Worm (Caenorhabditis elegans): ENCODE data around the gene ggtb-1.

The ggtb-1 gene

ce11 chrIII:7142172-7142601 is 8.6 kb downstream of the ggtb-1 start (continued):
- TF ChIP-seq daf-19 (GFP tag; conservative IDR thresholded peaks at IDR 0.05) (0 out of 2 replicates have a peak, but pooled peaks have one; percentile 56), set-16 (GFP tag; IDR thresholded peaks at IDR 0.05) (no peak), F49E8.2 (tag; optimal IDR thresholded peaks at IDR 0.05; ENCODE audit: borderline replicate concordance) (peak; percentile 68), saeg-2 (GFP tag; IDR thresholded peaks at IDR 0.05) (no peak), snpc-4 (tag; optimal IDR thresholded peaks at IDR 0.05) (peak; percentile 81), mdt-29 (GFP tag; IDR thresholded peaks at IDR 0.05) (peak; percentile 55), T20F7.1 (GFP tag; optimal IDR thresholded peaks at IDR 0.05) (no peak), zip-11 (GFP tag; IDR thresholded peaks at IDR 0.05) (no peak), cey-2 (tag; optimal IDR thresholded peaks at IDR 0.05; ENCODE audit: borderline replicate concordance, insufficient read depth) (no peak), sdz-12 (GFP tag; optimal IDR thresholded peaks at IDR 0.05) (no peak), lin-15B (tag; optimal IDR thresholded peaks at IDR 0.05) (no peak), nhr-11 (tag; optimal IDR thresholded peaks at IDR 0.05) (no peak), dve-1 (tag; optimal IDR thresholded peaks at IDR 0.05; ENCODE audit: insufficient read depth) (peak; percentile 51), ZK546.5 (tag; optimal IDR thresholded peaks at IDR 0.05) (no peak), ceh-20 (GFP tag; IDR thresholded peaks at IDR 0.05) (no peak), F26F4.8 (GFP tag; conservative IDR thresholded peaks at IDR 0.05) (no peak), T26A8.4 (GFP tag; IDR thresholded peaks at IDR 0.05) (peak; percentile 91), daf-16 (GFP tag; optimal IDR thresholded peaks at IDR 0.05) (peak in 1 of 2 experiments; percentile 9), daf-16 (tag; optimal IDR thresholded peaks at IDR 0.05) (peak; percentile 59), Y105C5A.15 (GFP tag; IDR thresholded peaks at IDR 0.05) (0 out of 2 replicates have a peak, but pooled peaks have one; percentile 58), egl-43 (GFP tag; IDR thresholded peaks at IDR 0.05) (no peak), hmg-1.1 (GFP tag; IDR thresholded peaks at IDR 0.05) (no peak), nhr-111 (GFP tag; optimal IDR thresholded peaks at IDR 0.05) (peak; percentile 27), unc-62 (GFP tag; optimal IDR thresholded peaks at IDR 0.05 in 1 of 2) (peak in 1 of 2 experiments; percentile 28), unc-62 (tag; optimal IDR thresholded peaks at IDR 0.05) (no peak), nhr-48 (tag; optimal IDR thresholded peaks at IDR 0.05) (peak; percentile 35), gei-8 (GFP tag; optimal IDR thresholded peaks at IDR 0.05) (no peak), Y48G9A.11 (GFP tag; IDR thresholded peaks at IDR 0.05) (peak; percentile 68; the same call in 1 of the 2 replicates), egl-27 (tag; optimal IDR thresholded peaks at IDR 0.05) (no peak), hlh-11 (tag; optimal IDR thresholded peaks at IDR 0.05) (peak; percentile 40), nhr-76 (tag; optimal IDR thresholded peaks at IDR 0.05) (no peak), snpc-1.2 (GFP tag; IDR thresholded peaks at IDR 0.05) (peak; percentile 71)

ce11 chrIII:7144749-7145148 is 11.2 kb downstream of the ggtb-1 start, which contains the start of gene glr-2:
Gene glr-2 (minus strand): TSS chrIII:7144959.
- TF ChIP-seq Y5F2A.4 (GFP tag; optimal IDR thresholded peaks at IDR 0.05): no peak
- TF ChIP-seq nhr-6 (tag; optimal IDR thresholded peaks at IDR 0.05): no peak
- no peak for TF ChIP-seq nhr-76 (tag; optimal IDR thresholded peaks at IDR 0.05)
- TF ChIP-seq Y48G9A.11 (GFP tag; IDR thresholded peaks at IDR 0.05): no peak
- TF ChIP-seq zip-11 (GFP tag; IDR thresholded peaks at IDR 0.05): no peak
- no peak for TF ChIP-seq saeg-2 (GFP tag; IDR thresholded peaks at IDR 0.05)
- no peak for TF ChIP-seq ztf-7 (tag; optimal IDR thresholded peaks at IDR 0.05)
- TF ChIP-seq F44E2.7 (GFP tag; IDR thresholded peaks at IDR 0.05): no peak
- TF ChIP-seq T26A8.4 (GFP tag; IDR thresholded peaks at IDR 0.05): no peak
- TF ChIP-seq spr-1 (tag; optimal IDR thresholded peaks at IDR 0.05): no peak
- no peak for TF ChIP-seq F49E8.2 (tag; optimal IDR thresholded peaks at IDR 0.05; ENCODE audit: borderline replicate concordance)
- TF ChIP-seq dmd-9 (GFP tag; IDR thresholded peaks at IDR 0.05): no peak
- TF ChIP-seq lir-3 (tag; optimal IDR thresholded peaks at IDR 0.05): no peak
- no peak for TF ChIP-seq mdl-1 (tag; optimal IDR thresholded peaks at IDR 0.05)
- no peak for TF ChIP-seq skn-1 (tag; optimal IDR thresholded peaks at IDR 0.05)
- no peak for TF ChIP-seq hlh-11 (tag; optimal IDR thresholded peaks at IDR 0.05)
- no peak for TF ChIP-seq fos-1 (tag; optimal IDR thresholded peaks at IDR 0.05)

Data from whole organism, L4 larva.